Fruit fly (Drosophila melanogaster) S2 (cell line): ENCODE measurements around the gene CG7886.

Experiments
- CG8478 ChIP-seq: fragments of >200 bp; optimal IDR thresholded peaks from 2 replicates; lab custom pipeline; 2018
- CTCF ChIP-seq, 2 experiments: fragments of >200 bp; optimal IDR thresholded peaks; 2 replicates each; lab custom pipeline; 2018

DNA sequence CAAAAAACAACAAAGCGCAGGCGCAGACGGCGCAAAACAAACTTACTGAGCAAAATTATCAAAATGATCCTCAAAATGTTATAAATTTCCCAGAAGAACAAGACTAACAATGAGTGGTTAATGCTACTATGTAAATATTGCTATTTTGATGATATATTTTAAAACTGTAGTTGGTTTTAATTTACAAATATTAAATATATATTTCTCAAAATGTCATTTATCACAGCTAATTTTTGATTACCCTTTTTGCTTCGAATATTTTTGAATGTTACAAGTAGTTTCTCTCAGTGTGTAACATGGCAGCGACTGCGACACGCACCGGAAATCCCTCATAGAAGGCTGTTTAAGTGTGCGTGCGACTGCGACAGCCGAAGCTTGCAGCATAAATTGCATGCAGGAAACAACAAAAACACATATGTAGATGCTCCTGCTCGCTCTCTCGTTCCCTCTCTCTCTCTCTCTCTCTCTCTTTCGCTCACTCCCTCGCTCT, 44.4 kb downstream of the CG7886 start:
- TF ChIP-seq CG8478 (lab: Kevin White, UChicago) (no peak), CTCF (optimal IDR thresholded peaks at IDR 0.05; lab: Kevin White, UChicago) (no peak)
